Worm (Caenorhabditis elegans) whole organism, early embryonic: Measurements from ENCODE around the gene F19B10.4.

ENCODE experiments used
- B0310.2 ChIP-seq: sonication (generic microtip); optimal IDR thresholded peaks from 2 replicates; lab custom pipeline; 2016; ENCODE audit warnings: mild to moderate bottlenecking, missing genetic modification characterization, missing compliant biosample characterization
- F13C5.2 ChIP-seq: sonication (generic microtip); optimal IDR thresholded peaks from 2 replicates; lab custom pipeline; 2017; ENCODE audit warnings: mild to moderate bottlenecking, missing genetic modification characterization, inconsistent platforms, missing compliant biosample characterization
- aly-1 ChIP-seq: sonication (generic microtip); optimal IDR thresholded peaks from 2 replicates; lab custom pipeline; 2016; ENCODE audit warnings: missing genetic modification characterization, missing compliant biosample characterization
- ama-1 ChIP-seq: fragments of 150-350 bp; optimal IDR thresholded peaks from 2 replicates; lab custom pipeline; 2014
- ceh-13 ChIP-seq: fragments of 200-800 bp; sonication (Bioruptor generic); optimal IDR thresholded peaks from 2 replicates; lab custom pipeline; 2018; ENCODE audit warnings: mild to moderate bottlenecking, missing genetic modification characterization, missing compliant biosample characterization
- ceh-36 ChIP-seq: sonication (generic microtip); optimal IDR thresholded peaks from 2 replicates; lab custom pipeline; 2016; ENCODE audit warnings: missing genetic modification characterization, inconsistent platforms, missing compliant biosample characterization
- ets-7 ChIP-seq: sonication (generic microtip); optimal IDR thresholded peaks from 2 replicates; lab custom pipeline; 2016; ENCODE audit warnings: missing genotype, missing genetic modification characterization, missing compliant biosample characterization
- flt-1 ChIP-seq: fragments of 200-800 bp; sonication (Bioruptor generic); IDR thresholded peaks from 2 replicates; pipeline ENCODE4 v1.3.6; 2022; ENCODE audit warnings: missing genetic modification characterization, missing compliant biosample characterization
- hmbx-1 ChIP-seq: sonication (generic microtip); optimal IDR thresholded peaks from 2 replicates; lab custom pipeline; 2016; ENCODE audit warnings: mild to moderate bottlenecking, missing genetic modification characterization, missing compliant biosample characterization
- hmg-4 ChIP-seq: fragments of 200-800 bp; sonication (Bioruptor generic); optimal IDR thresholded peaks from 2 replicates; lab custom pipeline; 2018; ENCODE audit warnings: mild to moderate bottlenecking, missing genetic modification characterization, missing compliant biosample characterization
- hnd-1 ChIP-seq: sonication (generic microtip); optimal IDR thresholded peaks from 2 replicates; lab custom pipeline; 2016; ENCODE audit warnings: missing genetic modification characterization, missing compliant biosample characterization
- pes-1 ChIP-seq: fragments of 200-800 bp; sonication (Bioruptor generic); IDR thresholded peaks from 2 replicates; pipeline ENCODE4 v1.3.6; 2022; ENCODE audit warnings: missing genetic modification reagents, missing genetic modification characterization, missing compliant biosample characterization
- scrt-1 ChIP-seq: fragments of 200-800 bp; sonication (Bioruptor generic); IDR thresholded peaks from 2 replicates; pipeline ENCODE4 v1.3.6; 2022; ENCODE audit warnings: missing genetic modification characterization, missing compliant biosample characterization
- sea-1 ChIP-seq: fragments of 200-800 bp; sonication (Bioruptor generic); conservative IDR thresholded peaks from 2 replicates; pipeline ENCODE4 v1.3.6; 2022; ENCODE audit warnings: missing genetic modification characterization, missing compliant biosample characterization
- tbx-11 ChIP-seq: fragments of 200-800 bp; sonication (Bioruptor generic); IDR thresholded peaks from 2 replicates; pipeline ENCODE4 v1.3.6; 2022; ENCODE audit warnings: missing genetic modification characterization, missing compliant biosample characterization
- tbx-37 ChIP-seq: fragments of 200-800 bp; sonication (Bioruptor generic); conservative IDR thresholded peaks from 2 replicates; pipeline ENCODE4 v1.3.6; 2022; ENCODE audit warnings: missing genetic modification reagents, missing genetic modification characterization, missing compliant biosample characterization
- tra-4 ChIP-seq: sonication (generic microtip); optimal IDR thresholded peaks from 2 replicates; lab custom pipeline; 2017; ENCODE audit warnings: missing genetic modification characterization, missing compliant biosample characterization

The F19B10.4 gene

ce11 chrII:3659776-3660175, at the start of gene F19B10.4:
TSS of gene F19B10.4 (plus strand) at chrII:3660076.
- TF ChIP-seq ets-7 (no peak), sea-1 (GFP tag; lab: Robert Waterston, UW) (no peak), hmg-4 (no peak)

- TF ChIP-seq hnd-1 (no peak), aly-1 (no peak), flt-1 (GFP tag; lab: Robert Waterston, UW) (no peak), tbx-37 (no peak), F13C5.2 (tag; lab: Kevin White, UChicago) (no peak), ets-7 (no peak), ceh-13 (GFP tag; lab: Kevin White, UChicago) (no peak), hmbx-1 (no peak), tbx-11 (GFP tag; lab: Robert Waterston, UW) (no peak), ceh-36 (tag; lab: Kevin White, UChicago) (no peak), ama-1 (no peak), sea-1 (GFP tag; lab: Robert Waterston, UW) (no peak), hmg-4 (no peak), pes-1 (GFP tag; lab: Robert Waterston, UW) (no peak), scrt-1 (GFP tag; lab: Robert Waterston, UW) (no peak)
Measured at ce11 chrII:3616615-3617014, 43.3 kb upstream of the F19B10.4 start.

- TF ChIP-seq aly-1, result no peak
- no peak for TF ChIP-seq scrt-1 (GFP tag; lab: Robert Waterston, UW)
- TF ChIP-seq tbx-37, result no peak
- TF ChIP-seq sea-1 (GFP tag; lab: Robert Waterston, UW), result no peak
- TF ChIP-seq hmg-4, result no peak
- TF ChIP-seq F13C5.2 (tag; lab: Kevin White, UChicago), result no peak
- TF ChIP-seq tra-4 (tag; lab: Kevin White, UChicago), result no peak
- TF ChIP-seq ets-7, result no peak
- no peak for TF ChIP-seq pes-1 (GFP tag; lab: Robert Waterston, UW)
- TF ChIP-seq ama-1, result no peak
- TF ChIP-seq flt-1 (GFP tag; lab: Robert Waterston, UW), result no peak
- no peak for TF ChIP-seq hnd-1
- TF ChIP-seq ceh-36 (tag; lab: Kevin White, UChicago), result no peak
Measured at ce11 chrII:3617512-3617911, 42.4 kb upstream of the F19B10.4 start, which contains the start of gene F40E12.1. TSS of gene F40E12.1 (plus strand) at chrII:3617812.

- TF ChIP-seq F13C5.2 (tag; lab: Kevin White, UChicago), result no peak
- no peak for TF ChIP-seq ceh-36 (tag; lab: Kevin White, UChicago)
- no peak for TF ChIP-seq pes-1 (GFP tag; lab: Robert Waterston, UW)
- TF ChIP-seq B0310.2, result no peak
- TF ChIP-seq hmbx-1, result no peak
- no peak for TF ChIP-seq tbx-37
- no peak for TF ChIP-seq tra-4 (tag; lab: Kevin White, UChicago)
- no peak for TF ChIP-seq sea-1 (GFP tag; lab: Robert Waterston, UW)
- no peak for TF ChIP-seq ama-1
- no peak for TF ChIP-seq aly-1
- no peak for TF ChIP-seq ceh-13 (GFP tag; lab: Kevin White, UChicago)
- TF ChIP-seq tbx-11 (GFP tag; lab: Robert Waterston, UW), result no peak
- no peak for TF ChIP-seq scrt-1 (GFP tag; lab: Robert Waterston, UW)
- TF ChIP-seq flt-1 (GFP tag; lab: Robert Waterston, UW), result no peak
- TF ChIP-seq hmg-4, result no peak
- no peak for TF ChIP-seq hnd-1
- TF ChIP-seq ets-7, result no peak
Measured at ce11 chrII:3620862-3621261, 39.0 kb upstream of the F19B10.4 start.

ce11 chrII:3622014-3622413, 37.9 kb upstream of the F19B10.4 start, which contains the start of gene M151.7:
TSS of gene M151.7 (plus strand) at chrII:3622314.
- TF ChIP-seq ceh-36 (tag; lab: Kevin White, UChicago) (no peak), B0310.2 (no peak), ets-7 (no peak), tra-4 (tag; lab: Kevin White, UChicago) (no peak), ama-1 (no peak), F13C5.2 (tag; lab: Kevin White, UChicago) (no peak), hnd-1 (no peak), scrt-1 (GFP tag; lab: Robert Waterston, UW) (no peak), pes-1 (GFP tag; lab: Robert Waterston, UW) (no peak), sea-1 (GFP tag; lab: Robert Waterston, UW) (no peak), hmg-4 (no peak), hmbx-1 (no peak), tbx-11 (GFP tag; lab: Robert Waterston, UW) (no peak), aly-1 (no peak), flt-1 (GFP tag; lab: Robert Waterston, UW) (no peak)

ce11 chrII:3626872-3627271, 33.0 kb upstream of the F19B10.4 start, which contains the start of gene M151.3:
TSS of gene M151.3 (plus strand) at chrII:3627172.
- TF ChIP-seq ama-1, result no peak
- no peak for TF ChIP-seq tra-4 (tag; lab: Kevin White, UChicago)
- TF ChIP-seq pes-1 (GFP tag; lab: Robert Waterston, UW), result no peak
- TF ChIP-seq ceh-36 (tag; lab: Kevin White, UChicago), result no peak
- no peak for TF ChIP-seq sea-1 (GFP tag; lab: Robert Waterston, UW)

ce11 chrII:3630810-3631209, 29.1 kb upstream of the F19B10.4 start, which contains the start of gene M151.2:
TSS of gene M151.2 (plus strand) at chrII:3631110.
- TF ChIP-seq tbx-11 (GFP tag; lab: Robert Waterston, UW) (no peak), scrt-1 (GFP tag; lab: Robert Waterston, UW) (no peak), ets-7 (no peak), sea-1 (GFP tag; lab: Robert Waterston, UW) (no peak), ceh-13 (GFP tag; lab: Kevin White, UChicago) (no peak), F13C5.2 (tag; lab: Kevin White, UChicago) (no peak), pes-1 (GFP tag; lab: Robert Waterston, UW) (no peak), B0310.2 (no peak), tra-4 (tag; lab: Kevin White, UChicago) (no peak), ama-1 (no peak), ceh-36 (tag; lab: Kevin White, UChicago) (no peak), hmbx-1 (no peak), tbx-37 (no peak), flt-1 (GFP tag; lab: Robert Waterston, UW) (no peak)

- TF ChIP-seq hnd-1 (no peak), flt-1 (GFP tag; lab: Robert Waterston, UW) (no peak), hmg-4 (no peak), ceh-36 (tag; lab: Kevin White, UChicago) (no peak), tbx-11 (GFP tag; lab: Robert Waterston, UW) (no peak), ama-1 (no peak), sea-1 (GFP tag; lab: Robert Waterston, UW) (no peak), pes-1 (GFP tag; lab: Robert Waterston, UW) (no peak), tbx-37 (no peak), ceh-13 (GFP tag; lab: Kevin White, UChicago) (no peak), tra-4 (tag; lab: Kevin White, UChicago) (no peak), hmbx-1 (no peak), F13C5.2 (tag; lab: Kevin White, UChicago) (no peak), aly-1 (no peak), scrt-1 (GFP tag; lab: Robert Waterston, UW) (no peak)
Measured at ce11 chrII:3634765-3635164, 25.1 kb upstream of the F19B10.4 start.
